Worm (Caenorhabditis elegans) whole organism, L4/young adult: ENCODE results near the gene tre-3.

Source experiments
- W03F9.2 ChIP-seq: fragments of 150-350 bp; optimal IDR thresholded peaks from 2 replicates; lab custom pipeline; 2014; ENCODE audit warnings: missing biosample characterization, missing genetic modification characterization
- dao-5 ChIP-seq: sonication (generic microtip); optimal IDR thresholded peaks from 2 replicates; lab custom pipeline; 2016; ENCODE audit warnings: missing genotype, missing genetic modification characterization, moderate library complexity, missing compliant biosample characterization
- him-1 ChIP-seq: sonication (generic microtip); optimal IDR thresholded peaks from 2 replicates; lab custom pipeline; 2016; ENCODE audit warnings: missing genotype, missing genetic modification reagents, missing genetic modification characterization, missing compliant biosample characterization

tre-3 gene

DNA sequence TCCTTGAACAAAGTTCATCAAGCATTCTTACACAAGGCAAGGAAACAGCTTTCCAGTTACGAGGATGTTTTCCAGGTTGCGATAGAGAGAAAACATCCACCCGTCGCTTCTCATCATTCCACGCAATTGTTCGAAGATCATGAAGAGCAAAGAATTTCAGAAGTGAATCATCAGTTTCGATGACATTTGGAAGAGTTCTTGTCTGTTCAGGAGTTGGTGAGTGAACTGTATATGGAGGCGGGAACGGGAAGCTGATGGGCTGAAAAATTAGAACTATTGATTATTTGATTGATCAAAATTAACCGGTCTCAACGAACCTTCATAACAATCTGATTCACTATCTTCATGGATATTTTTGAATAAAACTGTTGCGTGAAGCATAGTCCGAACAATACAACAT lies 16.3 kb upstream of the tre-3 start:
- TF ChIP-seq dao-5: no peak
- no peak for TF ChIP-seq W03F9.2 (tag; lab: Kevin White, UChicago)
- TF ChIP-seq him-1 (tag; lab: Kevin White, UChicago): no peak

DNA sequence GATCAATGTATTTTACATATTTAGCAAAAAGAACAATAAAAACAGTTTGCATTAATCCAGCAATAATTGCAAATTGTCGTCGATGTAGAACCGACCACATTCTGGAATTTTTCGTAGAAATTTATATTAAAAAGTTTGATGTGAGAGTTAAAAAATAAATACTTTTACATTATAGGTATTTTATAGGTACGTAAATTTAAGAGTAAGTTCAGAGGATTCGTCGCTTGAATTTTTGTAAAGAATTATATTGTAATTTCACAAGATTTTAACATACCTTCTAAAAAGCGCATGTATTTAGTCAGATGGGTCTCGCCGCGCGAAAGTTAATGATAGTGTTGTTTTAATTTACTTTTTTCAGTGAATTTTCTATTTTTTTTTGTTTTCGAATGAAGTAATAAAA lies 14.4 kb upstream of the tre-3 start, which contains the start of gene rhr-2:
TSS of gene rhr-2 (minus strand) at position 101 of the 400 bp plus-strand sequence.
- no peak for TF ChIP-seq dao-5
- no peak for TF ChIP-seq W03F9.2 (tag; lab: Kevin White, UChicago)
- TF ChIP-seq him-1 (tag; lab: Kevin White, UChicago): no peak

DNA sequence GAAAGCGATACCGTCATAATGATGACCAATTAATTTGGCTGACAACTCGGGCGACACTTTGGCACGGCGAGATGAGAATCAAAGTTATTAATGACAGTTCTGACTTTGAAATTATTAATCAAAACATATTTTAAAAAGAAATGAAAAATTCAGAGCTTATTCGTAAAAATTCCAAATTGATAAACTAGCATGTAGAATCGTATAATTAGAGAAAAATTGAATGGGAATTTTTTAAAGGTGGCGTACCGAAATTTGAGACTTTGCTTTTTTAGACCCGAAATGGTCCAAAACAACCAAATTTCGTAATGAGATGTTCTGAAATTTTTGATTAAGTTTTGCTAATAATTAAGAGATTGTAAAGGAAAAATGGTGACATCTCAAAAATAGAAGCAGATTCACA lies 10.3 kb upstream of the tre-3 start, which contains the start of gene daf-11:
TSS of gene daf-11 (minus strand) at position 101 of the 400 bp plus-strand sequence.
- TF ChIP-seq dao-5 (no peak), him-1 (tag; lab: Kevin White, UChicago) (no peak), W03F9.2 (tag; lab: Kevin White, UChicago) (no peak)

DNA sequence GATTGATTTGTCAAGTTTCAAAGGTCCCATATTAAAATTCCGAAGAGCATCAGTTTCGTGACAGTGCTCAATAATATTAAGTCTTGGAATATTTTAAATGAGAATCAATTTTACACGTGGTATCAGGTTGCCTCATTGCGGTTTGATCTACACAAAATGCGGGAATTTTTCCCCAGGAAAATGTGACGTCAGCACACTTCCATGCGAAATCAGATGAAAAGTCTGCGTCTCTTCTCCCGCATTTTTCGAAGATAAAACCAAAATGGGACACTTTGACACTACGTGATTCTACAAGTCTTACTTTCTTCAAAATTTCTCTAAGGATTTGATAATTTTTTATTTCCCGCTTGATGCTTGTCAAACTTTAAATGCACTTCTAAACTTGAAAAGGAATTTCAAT lies 7.2 kb upstream of the tre-3 start:
- TF ChIP-seq dao-5 (no peak), him-1 (tag; lab: Kevin White, UChicago) (no peak), W03F9.2 (tag; lab: Kevin White, UChicago) (no peak)

DNA sequence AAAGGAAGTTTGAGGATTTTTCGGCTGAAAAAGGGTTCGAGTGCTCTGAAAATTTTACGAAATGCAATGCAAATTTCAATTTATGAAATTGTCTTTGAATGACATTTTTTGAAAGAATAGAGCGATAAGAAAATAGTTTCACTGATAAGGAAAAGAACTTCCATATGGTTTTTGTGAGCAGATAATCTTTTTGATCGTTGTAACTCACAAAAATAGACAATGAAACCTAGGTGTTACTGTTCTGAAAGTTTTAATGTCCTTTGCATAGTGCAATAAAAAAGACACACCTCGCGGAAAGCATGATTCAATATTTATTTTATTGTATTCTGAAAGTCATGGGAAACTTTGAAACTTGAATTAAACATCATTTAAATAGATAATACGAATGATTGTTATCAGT lies 1.2 kb upstream of the tre-3 start:
- TF ChIP-seq W03F9.2 (tag; lab: Kevin White, UChicago) (no peak), dao-5 (no peak), him-1 (tag; lab: Kevin White, UChicago) (no peak)

DNA sequence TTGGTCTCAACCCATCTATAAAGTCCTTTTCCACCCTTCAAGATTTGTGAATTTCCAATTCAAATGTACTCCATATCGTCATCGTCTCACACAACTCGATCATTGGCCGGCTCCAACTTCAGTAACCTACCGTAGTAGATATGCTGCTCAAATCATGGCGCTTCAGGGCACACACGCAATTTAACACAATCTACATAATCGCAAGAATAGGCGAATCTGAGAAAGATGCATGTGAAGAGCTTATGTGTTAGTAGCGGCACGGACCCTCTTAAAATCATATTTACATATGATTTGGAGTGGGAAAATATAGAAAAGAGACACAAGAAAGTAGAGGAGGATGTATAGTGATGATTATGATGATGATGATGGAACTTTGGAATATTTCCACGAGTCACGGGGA lies 4.0 kb downstream of the tre-3 start:
- TF ChIP-seq W03F9.2 (tag; lab: Kevin White, UChicago): no peak
- no peak for TF ChIP-seq dao-5
- TF ChIP-seq him-1 (tag; lab: Kevin White, UChicago): no peak

DNA sequence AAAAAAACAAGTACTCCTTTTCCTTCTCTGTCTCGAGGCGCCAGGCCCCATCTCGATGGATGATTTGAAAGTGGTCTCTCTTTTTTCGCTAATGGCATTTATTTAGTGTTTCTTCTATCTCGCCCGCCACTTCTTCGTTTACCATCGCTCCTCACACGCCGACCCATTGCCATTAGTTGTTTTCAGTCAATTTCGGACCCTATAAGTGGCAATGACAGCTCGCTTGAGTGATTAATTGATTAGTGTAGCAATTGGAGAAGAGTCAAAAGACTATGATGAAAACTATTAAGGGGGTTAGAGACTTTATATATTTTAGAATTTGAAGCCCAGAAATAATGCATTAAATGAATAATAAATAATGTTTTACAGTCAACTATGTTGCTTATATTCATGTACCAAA lies 9.3 kb downstream of the tre-3 start:
- no peak for TF ChIP-seq dao-5
- TF ChIP-seq him-1 (tag; lab: Kevin White, UChicago): no peak
- TF ChIP-seq W03F9.2 (tag; lab: Kevin White, UChicago): no peak

DNA sequence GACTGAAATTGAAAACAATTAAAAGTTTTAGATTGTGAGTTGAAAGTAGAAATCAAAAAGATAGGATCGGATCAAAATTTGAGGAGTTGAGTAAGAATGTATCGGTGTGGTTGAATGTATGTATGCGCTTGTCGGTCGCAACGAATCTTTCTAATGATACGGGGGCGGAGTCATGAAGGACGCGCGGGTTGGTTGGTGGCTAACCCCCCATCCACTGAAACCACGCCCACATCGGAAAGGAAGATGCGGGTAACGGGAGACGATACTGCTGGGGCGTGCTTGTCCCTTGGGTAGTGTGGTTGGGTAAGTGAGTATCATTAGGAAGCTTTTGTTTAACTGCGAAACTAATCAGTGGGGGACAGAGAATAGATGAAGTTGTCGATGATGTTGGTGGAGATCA lies 10.3 kb downstream of the tre-3 start, which contains the start of gene ceh-32:
TSS of gene ceh-32 (minus strand) at position 2 of the 400 bp plus-strand sequence.
- TF ChIP-seq W03F9.2 (tag; lab: Kevin White, UChicago) (no peak), dao-5 (no peak), him-1 (tag; lab: Kevin White, UChicago) (no peak)

DNA sequence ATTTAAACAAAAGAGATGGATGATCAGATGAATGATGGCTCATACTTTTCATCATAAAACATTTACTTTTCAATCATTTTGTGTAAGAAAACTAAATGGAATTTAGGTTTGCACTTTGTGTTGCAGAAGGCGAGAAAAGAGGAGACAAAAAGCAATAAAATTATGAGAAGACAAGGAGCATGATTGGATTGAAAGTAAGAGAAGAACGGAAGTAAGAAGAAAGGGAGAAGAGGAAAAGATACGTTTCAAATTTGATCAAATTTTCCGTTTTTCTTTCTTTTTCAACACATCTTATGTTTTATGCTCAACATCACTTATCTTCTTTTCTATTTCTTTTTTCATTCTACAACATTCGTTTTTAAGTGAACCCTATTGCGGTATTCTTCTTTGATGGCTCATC lies 11.0 kb downstream of the tre-3 start:
- TF ChIP-seq him-1 (tag; lab: Kevin White, UChicago): no peak
- TF ChIP-seq W03F9.2 (tag; lab: Kevin White, UChicago): no peak
- no peak for TF ChIP-seq dao-5

DNA sequence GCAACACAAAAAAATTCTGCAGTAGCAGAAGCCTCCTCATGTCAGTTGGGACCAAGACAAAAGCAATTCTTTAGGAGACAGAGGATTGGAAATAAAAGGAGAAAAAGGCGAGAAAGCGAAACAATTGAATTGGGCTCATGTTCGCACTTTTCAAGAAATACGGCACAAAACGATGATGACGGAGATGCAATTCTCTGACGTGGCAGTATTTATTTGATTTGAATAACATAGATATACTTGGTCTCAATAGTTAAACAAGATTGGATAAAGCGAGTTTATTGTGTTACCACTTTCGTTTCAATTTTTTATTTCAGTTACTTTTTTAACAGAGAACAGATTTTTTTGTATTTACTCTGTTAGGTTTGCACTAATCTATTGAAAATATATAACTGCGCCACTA lies 18.2 kb downstream of the tre-3 start:
- TF ChIP-seq dao-5 (no peak), W03F9.2 (tag; lab: Kevin White, UChicago) (no peak), him-1 (tag; lab: Kevin White, UChicago) (no peak)

DNA sequence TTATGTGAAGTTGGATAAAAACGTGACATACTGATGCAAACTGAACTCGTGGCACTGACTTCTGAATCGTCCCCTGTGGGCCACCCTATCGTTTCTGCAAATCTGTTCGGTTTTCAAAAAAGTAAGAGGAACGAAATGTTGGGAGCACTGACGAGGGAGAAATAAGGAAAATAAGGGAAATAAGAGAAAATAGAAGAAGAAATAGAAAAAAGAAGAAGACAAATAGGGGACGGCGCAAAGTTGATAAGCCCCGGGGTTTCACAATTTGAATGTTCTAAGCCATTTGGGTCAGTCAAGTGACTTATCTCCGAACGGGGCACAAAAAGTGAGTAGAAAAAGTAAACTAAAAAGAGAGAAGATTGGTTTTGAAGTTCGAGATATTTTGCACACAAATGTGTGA lies 20.1 kb downstream of the tre-3 start, which contains the start of gene W05E10.5:
TSS of gene W05E10.5 (minus strand) at position 101 of the 400 bp plus-strand sequence.
- no peak for TF ChIP-seq him-1 (tag; lab: Kevin White, UChicago)
- no peak for TF ChIP-seq dao-5
- no peak for TF ChIP-seq W03F9.2 (tag; lab: Kevin White, UChicago)

DNA sequence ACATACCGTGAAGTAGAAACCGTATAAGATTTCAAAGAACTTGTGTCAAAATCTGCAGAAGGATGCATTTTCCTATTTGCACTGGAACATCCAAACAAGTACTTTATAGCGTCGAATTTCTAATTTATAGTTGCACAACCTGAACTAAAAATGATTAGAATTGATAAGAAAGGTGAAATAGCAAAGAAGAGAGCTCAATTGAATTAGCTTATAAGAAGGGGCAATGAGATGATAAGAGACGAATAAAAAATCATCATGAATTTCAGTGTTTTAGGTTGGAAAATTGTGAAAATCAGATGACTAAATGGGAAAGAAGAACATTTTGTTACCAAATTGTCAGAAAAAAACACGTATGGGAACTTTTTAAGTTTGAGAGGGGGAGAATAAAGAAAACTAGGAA lies 24.1 kb downstream of the tre-3 start, which contains the start of gene W05E10.1:
TSS of gene W05E10.1 (minus strand) at position 139 of the 400 bp plus-strand sequence.
- TF ChIP-seq W03F9.2 (tag; lab: Kevin White, UChicago) (no peak), him-1 (tag; lab: Kevin White, UChicago) (no peak), dao-5 (no peak)

DNA sequence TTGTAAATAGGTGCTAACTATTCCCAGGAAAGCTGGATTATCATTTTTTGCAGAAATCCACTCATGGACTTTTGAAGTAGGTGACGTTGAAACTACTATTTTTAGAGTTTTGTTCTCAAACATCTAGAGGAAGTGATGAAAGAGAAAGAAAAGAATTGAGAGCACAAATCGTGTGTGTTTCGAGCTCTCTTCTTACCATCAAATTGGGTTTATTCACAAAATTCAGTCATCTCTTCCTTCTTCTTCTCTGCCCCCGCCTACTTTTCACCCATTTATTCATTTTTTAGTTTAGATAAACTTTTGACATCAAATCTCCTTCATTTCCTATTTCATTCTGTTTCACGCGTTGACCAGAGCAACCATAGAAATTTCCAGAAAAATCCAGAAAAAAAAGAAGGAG lies 28.8 kb downstream of the tre-3 start, which contains the start of gene W05E10.2:
TSS of gene W05E10.2 (plus strand) at position 301 of the 400 bp plus-strand sequence.
- TF ChIP-seq dao-5 (no peak), him-1 (tag; lab: Kevin White, UChicago) (no peak), W03F9.2 (tag; lab: Kevin White, UChicago) (no peak)

DNA sequence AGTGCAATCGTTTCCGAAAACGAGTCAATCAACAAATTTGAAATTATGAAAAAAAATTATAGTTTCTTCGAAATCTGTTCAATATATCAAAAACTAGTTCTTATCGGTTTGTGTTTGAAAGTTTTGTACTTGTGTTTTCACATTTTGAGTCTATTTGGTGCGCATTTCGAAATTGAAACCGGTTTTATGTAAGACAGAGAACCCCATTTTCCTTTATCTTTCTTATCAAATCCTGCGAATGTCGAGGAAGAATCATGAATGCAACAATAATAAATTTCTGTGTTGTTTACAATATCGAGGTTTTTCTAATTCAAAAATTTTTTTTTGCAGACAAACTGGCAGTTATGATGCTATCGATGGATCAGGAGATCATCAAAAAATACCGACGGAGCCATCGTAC lies 32.8 kb downstream of the tre-3 start:
- TF ChIP-seq him-1 (tag; lab: Kevin White, UChicago) (no peak), W03F9.2 (tag; lab: Kevin White, UChicago) (no peak), dao-5 (no peak)
